Worm (Caenorhabditis elegans) whole organism, L2 larva: ENCODE measurements around the gene str-159.

Source experiments
- aly-2 ChIP-seq: fragments of 150-350 bp; optimal IDR thresholded peaks from 2 replicates; lab custom pipeline; 2014; ENCODE audit warnings: missing biosample characterization, missing genetic modification characterization
- blmp-1 ChIP-seq: sonication (generic microtip); optimal IDR thresholded peaks from 2 replicates; lab custom pipeline; 2017; ENCODE audit warnings: missing genetic modification characterization, mild to moderate bottlenecking, missing compliant biosample characterization, antibody characterized with exemption, moderate library complexity; ENCODE audit not compliant: insufficient read depth
- egl-27 ChIP-seq: sonication (generic microtip); optimal IDR thresholded peaks from 3 replicates; lab custom pipeline; 2017; ENCODE audit warnings: missing biosample characterization, missing genetic modification reagents, missing genetic modification characterization
- elt-1 ChIP-seq: fragments of 150-350 bp; optimal IDR thresholded peaks from 2 replicates; lab custom pipeline; 2014; ENCODE audit warnings: missing biosample characterization, missing genetic modification characterization
- elt-3 ChIP-seq: sonication (generic microtip); optimal IDR thresholded peaks from 2 replicates; lab custom pipeline; 2017; ENCODE audit warnings: missing biosample characterization, missing genetic modification characterization
- fos-1 ChIP-seq: fragments of 150-350 bp; optimal IDR thresholded peaks from 2 replicates; lab custom pipeline; 2014; ENCODE audit warnings: missing biosample characterization, missing genetic modification characterization
- sma-9 ChIP-seq, 2 experiments: fragments of 150-350 bp in 1 of 2; sonication (generic microtip) in 1 of 2; optimal IDR thresholded peaks; 2 replicates each; lab custom pipeline; 2014 to 2016; ENCODE audit warnings: missing genetic modification characterization in 2 of 2, mild to moderate bottlenecking in 1 of 2, missing biosample characterization in 1 of 2, missing compliant biosample characterization in 1 of 2, missing genetic modification reagents in 1 of 2, moderate library complexity in 1 of 2

DNA sequence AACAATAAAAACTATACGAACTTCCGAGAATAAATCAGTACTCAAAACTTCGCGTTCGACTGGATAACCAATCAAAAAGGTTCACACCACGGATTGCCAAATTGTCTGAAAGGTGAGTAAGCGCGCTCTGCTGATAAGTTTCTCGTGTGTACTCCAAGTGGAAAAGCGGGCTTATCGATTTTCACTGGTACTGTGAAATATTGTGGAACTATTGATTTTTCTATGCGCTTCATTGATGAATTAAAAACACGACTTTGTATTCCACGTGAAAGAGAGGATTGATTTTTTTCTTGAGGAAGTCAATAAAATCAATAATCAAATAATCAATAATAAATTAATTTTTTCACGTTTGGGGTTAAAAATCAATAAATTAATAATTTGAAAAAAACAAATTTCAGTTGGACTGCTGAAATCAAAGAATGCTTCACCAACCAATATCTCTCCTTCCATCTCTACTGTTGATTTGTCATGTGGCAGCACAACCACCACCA lies 3.4 kb upstream of the str-159 start, which contains the start of gene T08B6.4:
- TF ChIP-seq sma-9 (GFP tag; optimal IDR thresholded peaks at IDR 0.05; lab: Kevin White, UChicago) (no peak), sma-9 (tag; optimal IDR thresholded peaks at IDR 0.05; lab: Kevin White, UChicago) (no peak), egl-27 (tag; lab: Kevin White, UChicago) (no peak), aly-2 (tag; lab: Kevin White, UChicago) (no peak), elt-3 (tag; lab: Kevin White, UChicago) (no peak), fos-1 (tag; lab: Kevin White, UChicago) (no peak), blmp-1 (no peak), elt-1 (tag; lab: Kevin White, UChicago) (no peak)
